Fruit fly (Drosophila melanogaster): Measurements from ENCODE around the gene P5CS.

P5CS gene

dm6 chr3L:21972162-21973022 is 590 bp downstream of the P5CS start (continued):
- TF ChIP-seq dmrt11E (tag; optimal IDR thresholded peaks at IDR 0.05) (no peak), CG18476 (GFP tag; optimal IDR thresholded peaks at IDR 0.05) (no peak), Fer2 (tag; optimal IDR thresholded peaks at IDR 0.05) (no peak), CG17612 (GFP tag; IDR thresholded peaks at IDR 0.05) (no peak), Chrac-16 (GFP tag; optimal IDR thresholded peaks at IDR 0.05) (no peak), CG9932 (GFP tag; IDR thresholded peaks at IDR 0.05) (no peak), Gsc (GFP tag; IDR thresholded peaks at IDR 0.05) (no peak), CG12155 (GFP tag; optimal IDR thresholded peaks at IDR 0.05) (no peak), CG10959 (GFP tag; IDR thresholded peaks at IDR 0.05) (no peak), CG17328 (GFP tag; IDR thresholded peaks at IDR 0.05) (no peak), CG6813 (GFP tag; optimal IDR thresholded peaks at IDR 0.05) (no peak), CG2129 (GFP tag; IDR thresholded peaks at IDR 0.05; ENCODE audit: partially characterized antibody) (no peak), ara (GFP tag; IDR thresholded peaks at IDR 0.05) (no peak), CG18619 (GFP tag; optimal IDR thresholded peaks at IDR 0.05) (peak; percentile 2), CG7786 (GFP tag; optimal IDR thresholded peaks at IDR 0.05) (no peak), nau (GFP tag; optimal IDR thresholded peaks at IDR 0.05) (no peak), CG32772 (GFP tag; IDR thresholded peaks at IDR 0.05) (no peak), exex (tag; optimal IDR thresholded peaks at IDR 0.05) (peak; percentile 55), so (GFP tag; IDR thresholded peaks at IDR 0.05) (no peak), CG30431 (GFP tag; optimal IDR thresholded peaks at IDR 0.05) (no peak), CG6654 (GFP tag; optimal IDR thresholded peaks at IDR 0.05) (no peak), Drgx (GFP tag; IDR thresholded peaks at IDR 0.05) (peak; percentile 28; the same call in 1 of the 2 replicates), CG10979 (tag; optimal IDR thresholded peaks at IDR 0.05) (no peak), Opbp (GFP tag; IDR thresholded peaks at IDR 0.05; ENCODE audit: partially characterized antibody) (no peak), gsb-n (tag; optimal IDR thresholded peaks at IDR 0.05) (no peak), trh (GFP tag; optimal IDR thresholded peaks at IDR 0.05) (no peak), CG12744 (GFP tag; optimal IDR thresholded peaks at IDR 0.05) (no peak), ewg (GFP tag; optimal IDR thresholded peaks at IDR 0.05) (no peak), CG11723 (GFP tag; optimal IDR thresholded peaks at IDR 0.05) (no peak), CG17186 (GFP tag; optimal IDR thresholded peaks at IDR 0.05) (no peak), fru (optimal IDR thresholded peaks at IDR 0.05) (no peak), Hr3 (GFP tag; optimal IDR thresholded peaks at IDR 0.05) (no peak), corto (GFP tag; optimal IDR thresholded peaks at IDR 0.05) (peak; percentile 27), CG7987 (GFP tag; optimal IDR thresholded peaks at IDR 0.05) (peak; percentile 15), peb (GFP tag; IDR thresholded peaks at IDR 0.05) (no peak), CG5953 (GFP tag; IDR thresholded peaks at IDR 0.05) (no peak), CG4730 (GFP tag; IDR thresholded peaks at IDR 0.05) (no peak), Nf-YA (GFP tag; IDR thresholded peaks at IDR 0.05) (no peak), CG7556 (GFP tag; optimal IDR thresholded peaks at IDR 0.05) (peak; percentile 14), Pdp1 (GFP tag; optimal IDR thresholded peaks at IDR 0.05) (peak in 1 of 2 experiments; percentile 98), Lhr (GFP tag; optimal IDR thresholded peaks at IDR 0.05) (no peak), CG2120 (GFP tag; optimal IDR thresholded peaks at IDR 0.05) (peak; percentile 11), toy (GFP tag; IDR thresholded peaks at IDR 0.05) (no peak), CG34422 (GFP tag; IDR thresholded peaks at IDR 0.05) (no peak), Usf (GFP tag; optimal IDR thresholded peaks at IDR 0.05) (no peak), CG11093 (GFP tag; IDR thresholded peaks at IDR 0.05) (no peak), Dad (GFP tag; optimal IDR thresholded peaks at IDR 0.05) (no peak), twi (tag; optimal IDR thresholded peaks at IDR 0.05) (no peak), sr (GFP tag; IDR thresholded peaks at IDR 0.05) (no peak), Atf6 (GFP tag; IDR thresholded peaks at IDR 0.05) (no peak)

All from whole organism, embryonic.